Worm (Caenorhabditis elegans) whole organism, late embryonic: Measurements from ENCODE around the gene AH9.4.

ENCODE experiments used
- C08G9.2 ChIP-seq: sonication (generic microtip); optimal IDR thresholded peaks from 2 replicates; lab custom pipeline; 2016; ENCODE audit warnings: mild to moderate bottlenecking, missing genetic modification characterization, moderate library complexity, missing compliant biosample characterization
- C38D4.7 ChIP-seq: fragments of 200-800 bp; sonication (Bioruptor generic); optimal IDR thresholded peaks from 2 replicates; lab custom pipeline; 2018; ENCODE audit warnings: mild to moderate bottlenecking, missing genetic modification characterization, moderate library complexity, missing compliant biosample characterization
- K02D7.2 ChIP-seq: sonication (generic microtip); optimal IDR thresholded peaks from 2 replicates; lab custom pipeline; 2017; ENCODE audit warnings: mild to moderate bottlenecking, missing genetic modification characterization, missing compliant biosample characterization
- K09A11.1 ChIP-seq: sonication (generic microtip); optimal IDR thresholded peaks from 2 replicates; lab custom pipeline; 2017; ENCODE audit warnings: antibody characterized with exemption, mild to moderate bottlenecking, missing genetic modification characterization, missing compliant biosample characterization; ENCODE audit not compliant: insufficient read depth
- T23F11.4 ChIP-seq: fragments of 200-800 bp; sonication (Bioruptor generic); optimal IDR thresholded peaks from 2 replicates; lab custom pipeline; 2018; ENCODE audit warnings: mild to moderate bottlenecking, missing genetic modification characterization, missing compliant biosample characterization
- Y22D7AL.16 ChIP-seq: sonication (generic microtip); optimal IDR thresholded peaks from 2 replicates; lab custom pipeline; 2016; ENCODE audit warnings: missing genetic modification characterization, missing compliant biosample characterization
- ahr-1 ChIP-seq: sonication (generic microtip); optimal IDR thresholded peaks from 2 replicates; lab custom pipeline; 2016; ENCODE audit warnings: missing genetic modification characterization, missing compliant biosample characterization
- ama-1 ChIP-seq: fragments of 150-350 bp; optimal IDR thresholded peaks from 2 replicates; lab custom pipeline; 2014
- ceh-14 ChIP-seq: sonication (generic microtip); optimal IDR thresholded peaks from 2 replicates; lab custom pipeline; 2016; ENCODE audit warnings: missing genotype, missing genetic modification characterization, missing compliant biosample characterization
- ceh-18 ChIP-seq: sonication (generic microtip); optimal IDR thresholded peaks from 2 replicates; lab custom pipeline; 2016; ENCODE audit warnings: missing genetic modification characterization, missing compliant biosample characterization
- ceh-19 ChIP-seq: fragments of 200-800 bp; sonication (Bioruptor generic); optimal IDR thresholded peaks from 2 replicates; lab custom pipeline; 2018; ENCODE audit warnings: mild to moderate bottlenecking, missing genetic modification characterization, missing compliant biosample characterization
- ceh-2 ChIP-seq: sonication (generic microtip); optimal IDR thresholded peaks from 2 replicates; lab custom pipeline; 2016; ENCODE audit warnings: missing genotype, missing genetic modification characterization, missing compliant biosample characterization
- ceh-22 ChIP-seq: sonication (generic microtip); optimal IDR thresholded peaks from 2 replicates; lab custom pipeline; 2017; ENCODE audit warnings: missing biosample characterization, missing genetic modification characterization
- ceh-30 ChIP-seq: fragments of 150-350 bp; optimal IDR thresholded peaks from 2 replicates; lab custom pipeline; 2014; ENCODE audit warnings: missing biosample characterization, missing genetic modification characterization
- ceh-31 ChIP-seq: sonication (generic microtip); optimal IDR thresholded peaks from 2 replicates; lab custom pipeline; 2016; ENCODE audit warnings: missing genetic modification characterization, missing compliant biosample characterization
- ceh-34 ChIP-seq: sonication (generic microtip); optimal IDR thresholded peaks from 2 replicates; lab custom pipeline; 2016; ENCODE audit warnings: mild to moderate bottlenecking, missing genetic modification characterization, missing compliant biosample characterization
- ceh-45 ChIP-seq: fragments of 200-800 bp; sonication (Bioruptor generic); IDR thresholded peaks from 2 replicates; pipeline ENCODE4 v1.3.6; 2022; ENCODE audit warnings: missing genetic modification reagents, missing genetic modification characterization, missing compliant biosample characterization
- ceh-6 ChIP-seq: fragments of 200-800 bp; sonication (Bioruptor generic); optimal IDR thresholded peaks from 2 replicates; lab custom pipeline; 2018; ENCODE audit warnings: mild to moderate bottlenecking, missing genetic modification characterization, missing compliant biosample characterization
- ceh-9 ChIP-seq: sonication (generic microtip); optimal IDR thresholded peaks from 2 replicates; lab custom pipeline; 2016; ENCODE audit warnings: mild to moderate bottlenecking, missing genetic modification characterization, inconsistent platforms, missing compliant biosample characterization
- dmd-4 ChIP-seq: sonication (generic microtip); optimal IDR thresholded peaks from 2 replicates; lab custom pipeline; 2016; ENCODE audit warnings: borderline replicate concordance, missing genetic modification characterization, missing compliant biosample characterization
- dve-1 ChIP-seq: sonication (generic microtip); optimal IDR thresholded peaks from 2 replicates; lab custom pipeline; 2017; ENCODE audit warnings: antibody characterized with exemption, mild to moderate bottlenecking, missing genetic modification characterization, missing compliant biosample characterization
- ets-4 ChIP-seq: sonication (generic microtip); optimal IDR thresholded peaks from 2 replicates; lab custom pipeline; 2016; ENCODE audit warnings: missing genetic modification characterization, missing compliant biosample characterization
- fax-1 ChIP-seq: sonication (generic microtip); optimal IDR thresholded peaks from 2 replicates; lab custom pipeline; 2016; ENCODE audit warnings: missing genotype, missing genetic modification characterization, missing compliant biosample characterization
- fkh-6 ChIP-seq: sonication (generic microtip); optimal IDR thresholded peaks from 2 replicates; lab custom pipeline; 2016; ENCODE audit warnings: missing genetic modification characterization, missing compliant biosample characterization
- gmeb-2 ChIP-seq: sonication (generic microtip); optimal IDR thresholded peaks from 2 replicates; lab custom pipeline; 2016; ENCODE audit warnings: missing genetic modification characterization, inconsistent platforms, missing compliant biosample characterization
- hlh-13 ChIP-seq: fragments of 200-800 bp; sonication (Bioruptor generic); optimal IDR thresholded peaks from 2 replicates; lab custom pipeline; 2018; ENCODE audit warnings: mild to moderate bottlenecking, missing genetic modification characterization, missing compliant biosample characterization
- hlh-30 ChIP-seq: sonication (generic microtip); optimal IDR thresholded peaks from 2 replicates; lab custom pipeline; 2017; ENCODE audit warnings: antibody characterized with exemption, missing genetic modification characterization, missing compliant biosample characterization; ENCODE audit not compliant: insufficient read depth
- hlh-8 ChIP-seq: sonication (generic microtip); optimal IDR thresholded peaks from 2 replicates; lab custom pipeline; 2016; ENCODE audit warnings: missing genotype, missing genetic modification characterization, missing compliant biosample characterization
- lin-11 ChIP-seq: fragments of 200-800 bp; sonication (Bioruptor generic); optimal IDR thresholded peaks from 2 replicates; lab custom pipeline; 2018; ENCODE audit warnings: mild to moderate bottlenecking, missing genetic modification characterization, missing compliant biosample characterization
- madf-2 ChIP-seq: sonication (generic microtip); optimal IDR thresholded peaks from 2 replicates; lab custom pipeline; 2017; ENCODE audit warnings: missing genetic modification characterization, missing compliant biosample characterization
- mec-3 ChIP-seq: sonication (generic microtip); optimal IDR thresholded peaks from 2 replicates; lab custom pipeline; 2016; ENCODE audit warnings: borderline replicate concordance, missing genetic modification characterization, missing compliant biosample characterization
- nhr-11 ChIP-seq: fragments of 150-350 bp; optimal IDR thresholded peaks from 2 replicates; lab custom pipeline; 2014; ENCODE audit warnings: missing biosample characterization, missing genetic modification characterization
- npax-4 ChIP-seq: sonication (generic microtip); optimal IDR thresholded peaks from 2 replicates; lab custom pipeline; 2016; ENCODE audit warnings: missing genetic modification characterization, missing compliant biosample characterization
- pag-3 ChIP-seq: sonication (generic microtip); optimal IDR thresholded peaks from 2 replicates; lab custom pipeline; 2016; ENCODE audit warnings: missing compliant biosample characterization, missing genetic modification characterization, borderline replicate concordance
- pax-1 ChIP-seq: fragments of 150-350 bp; optimal IDR thresholded peaks from 2 replicates; lab custom pipeline; 2014; ENCODE audit warnings: missing biosample characterization, missing genetic modification characterization
- pha-2 ChIP-seq: sonication (generic microtip); optimal IDR thresholded peaks from 2 replicates; lab custom pipeline; 2017; ENCODE audit warnings: mild to moderate bottlenecking, missing genetic modification characterization, missing compliant biosample characterization
- pha-4 ChIP-seq: fragments of 150-350 bp; optimal IDR thresholded peaks from 2 replicates; lab custom pipeline; 2018; ENCODE audit warnings: missing biosample characterization, missing genetic modification reagents, missing genetic modification characterization
- pqm-1 ChIP-seq: sonication (generic microtip); optimal IDR thresholded peaks from 2 replicates; lab custom pipeline; 2016; ENCODE audit warnings: missing genetic modification characterization, missing compliant biosample characterization
- pros-1 ChIP-seq: fragments of 150-350 bp; optimal IDR thresholded peaks from 2 replicates; lab custom pipeline; 2014; ENCODE audit warnings: missing biosample characterization, missing genetic modification reagents, missing genetic modification characterization
- rnt-1 ChIP-seq: sonication (generic microtip); optimal IDR thresholded peaks from 2 replicates; lab custom pipeline; 2016; ENCODE audit warnings: missing genetic modification characterization, missing compliant biosample characterization
- sdc-2 ChIP-seq: sonication (generic microtip); optimal IDR thresholded peaks from 2 replicates; lab custom pipeline; 2016; ENCODE audit warnings: missing genotype, missing genetic modification characterization, missing compliant biosample characterization
- sox-2 ChIP-seq: fragments of 200-800 bp; sonication (Bioruptor generic); IDR thresholded peaks from 2 replicates; pipeline ENCODE4 v1.3.6; 2022; ENCODE audit warnings: missing genetic modification reagents, missing genetic modification characterization, missing compliant biosample characterization
- ttx-3 ChIP-seq: sonication (generic microtip); optimal IDR thresholded peaks from 2 replicates; lab custom pipeline; 2016; ENCODE audit warnings: missing genetic modification reagents, missing genetic modification characterization, missing compliant biosample characterization
- unc-3 ChIP-seq, 2 experiments: fragments of 200-800 bp in 1 of 2; sonication (Bioruptor generic) in 1 of 2; sonication (generic microtip) in 1 of 2; conservative IDR thresholded peaks in 1 of 2; optimal IDR thresholded peaks in 1 of 2; 2 replicates each; pipeline versions ENCODE4 v1.3.6 to Lab custom; 2016 to 2022; ENCODE audit warnings: missing compliant biosample characterization in 2 of 2, missing genetic modification characterization in 2 of 2, missing genetic modification reagents in 1 of 2
- unc-55 ChIP-seq: sonication (generic microtip); optimal IDR thresholded peaks from 2 replicates; lab custom pipeline; 2017; ENCODE audit warnings: missing biosample characterization, missing genetic modification reagents, missing genetic modification characterization
- unc-86 ChIP-seq: sonication (generic microtip); optimal IDR thresholded peaks from 2 replicates; lab custom pipeline; 2016; ENCODE audit warnings: missing genetic modification characterization, missing compliant biosample characterization
- zip-5 ChIP-seq: sonication (generic microtip); optimal IDR thresholded peaks from 2 replicates; lab custom pipeline; 2016; ENCODE audit warnings: missing genetic modification characterization, missing compliant biosample characterization
- ztf-16 ChIP-seq: sonication (generic microtip); optimal IDR thresholded peaks from 2 replicates; lab custom pipeline; 2017; ENCODE audit warnings: missing genetic modification characterization, missing compliant biosample characterization

Gene AH9.4

ce11 chrX:2287977-2288387, 13.8 kb upstream of the AH9.4 start (continued):
- peak; percentile 73 for TF ChIP-seq unc-55 (GFP tag; lab: Kevin White, UChicago)
- TF ChIP-seq ceh-2 (tag; lab: Kevin White, UChicago): peak; percentile 26
- TF ChIP-seq ama-1 (lab: Kevin White, UChicago): no peak
- TF ChIP-seq fax-1 (tag; lab: Kevin White, UChicago): no peak
- TF ChIP-seq T23F11.4 (GFP tag; lab: Kevin White, UChicago): no peak
- TF ChIP-seq fkh-6 (tag; lab: Kevin White, UChicago): no peak
- no peak for TF ChIP-seq ztf-16
- TF ChIP-seq pax-1 (tag; lab: Kevin White, UChicago): no peak
- TF ChIP-seq ceh-45 (GFP tag; lab: Robert Waterston, UW): no peak
- TF ChIP-seq unc-86 (tag; lab: Kevin White, UChicago): no peak
- no peak for TF ChIP-seq ets-4 (tag; lab: Kevin White, UChicago)
- TF ChIP-seq rnt-1: peak; percentile 13
- no peak for TF ChIP-seq dmd-4
- no peak for TF ChIP-seq pag-3 (tag; lab: Kevin White, UChicago)
- TF ChIP-seq mec-3 (tag; lab: Kevin White, UChicago): no peak
- no peak for TF ChIP-seq ceh-9
- TF ChIP-seq ttx-3: no peak
- no peak for TF ChIP-seq C08G9.2 (tag; lab: Kevin White, UChicago)
- no peak for TF ChIP-seq ahr-1
- no peak for TF ChIP-seq Y22D7AL.16 (tag; lab: Kevin White, UChicago)
- TF ChIP-seq ceh-14 (tag; lab: Kevin White, UChicago): no peak
- no peak for TF ChIP-seq zip-5 (tag; lab: Kevin White, UChicago)
- TF ChIP-seq pqm-1: no peak
- no peak for TF ChIP-seq C38D4.7 (GFP tag; lab: Kevin White, UChicago)
- TF ChIP-seq ceh-22: no peak
- TF ChIP-seq ceh-19: no peak
- no peak for TF ChIP-seq hlh-13 (GFP tag; lab: Kevin White, UChicago)
- TF ChIP-seq pros-1 (tag; lab: Kevin White, UChicago): no peak
- TF ChIP-seq hlh-30 (tag; lab: Kevin White, UChicago): no peak
- TF ChIP-seq hlh-8 (tag; lab: Kevin White, UChicago): peak; percentile 41
- TF ChIP-seq nhr-11 (tag; lab: Kevin White, UChicago): no peak
- TF ChIP-seq lin-11 (tag; lab: Kevin White, UChicago): no peak
- peak; percentile 20 for TF ChIP-seq dve-1 (tag; lab: Kevin White, UChicago)
- TF ChIP-seq ceh-18 (tag; lab: Kevin White, UChicago): peak; percentile 35
- no peak for TF ChIP-seq pha-4 (tag; lab: Kevin White, UChicago)
- TF ChIP-seq madf-2 (tag; lab: Kevin White, UChicago): no peak
- TF ChIP-seq ceh-6 (GFP tag; lab: Kevin White, UChicago): no peak
- no peak for TF ChIP-seq pha-2
- TF ChIP-seq ceh-30: no peak
- TF ChIP-seq ceh-34: peak; percentile 3
- TF ChIP-seq sdc-2 (tag; lab: Kevin White, UChicago): peak; percentile 59
- peak; percentile 58 for TF ChIP-seq ceh-31 (tag; lab: Kevin White, UChicago)
- no peak for TF ChIP-seq npax-4 (tag; lab: Kevin White, UChicago)
- TF ChIP-seq sox-2: no peak
- TF ChIP-seq gmeb-2 (tag; lab: Kevin White, UChicago): no peak
- TF ChIP-seq K09A11.1: no peak
- no peak for TF ChIP-seq K02D7.2 (tag; lab: Kevin White, UChicago)
- no peak for TF ChIP-seq unc-3 (GFP tag; conservative IDR thresholded peaks at IDR 0.05; lab: Robert Waterston, UW)
- no peak for TF ChIP-seq unc-3 (tag; optimal IDR thresholded peaks at IDR 0.05; lab: Kevin White, UChicago)
